ENCODE assay signal across 4 worm cellular contexts in the genomic region with DNA sequence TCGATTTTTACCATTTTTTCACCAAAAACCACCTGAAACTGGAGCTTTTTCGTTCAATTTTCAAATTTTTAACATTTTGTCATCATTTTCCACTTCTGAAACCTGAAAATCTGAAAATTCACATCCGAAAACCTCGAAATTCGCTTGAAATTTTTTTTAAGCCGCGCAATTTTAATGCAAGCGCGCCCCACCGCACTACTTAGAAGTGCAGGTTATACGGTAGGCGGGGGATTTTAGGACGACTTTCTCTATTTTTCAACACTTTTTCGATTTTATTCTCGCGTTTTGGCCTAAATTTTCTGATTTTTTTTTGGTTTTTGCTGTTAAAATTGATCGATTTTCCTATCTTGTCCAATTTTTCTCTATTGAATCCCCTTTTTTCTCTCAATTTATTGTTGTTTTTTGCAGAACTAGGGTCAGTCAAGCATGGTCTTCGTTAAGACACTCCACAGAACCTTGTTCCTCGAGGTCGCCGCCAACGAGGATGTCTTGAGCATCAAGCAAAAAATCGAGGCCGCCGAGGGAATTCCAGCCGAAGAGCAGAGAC.
TF ChIP-seq lines count a peak whose summit lies in the region.

A gene (plus strand): TSS at position 402 of the 547 bp plus-strand sequence.

TF ChIP-seq in whole organism, L2 larva, 48 proteins besides CTCF, POLR2A, EP300 and RAD21 (continues in another document):
- TF ChIP-seq sem-4 (tag; optimal IDR thresholded peaks at IDR 0.05; lab: Kevin White, UChicago) (peak; percentile 40), mdl-1 (tag; optimal IDR thresholded peaks at IDR 0.05; lab: Kevin White, UChicago) (no peak), nhr-11 (tag; optimal IDR thresholded peaks at IDR 0.05; lab: Kevin White, UChicago) (no peak), ztf-11 (tag; optimal IDR thresholded peaks at IDR 0.05; lab: Kevin White, UChicago) (no peak), unc-39 (tag; optimal IDR thresholded peaks at IDR 0.05; lab: Kevin White, UChicago) (no peak), ztf-4 (tag; optimal IDR thresholded peaks at IDR 0.05; lab: Kevin White, UChicago) (peak; percentile 63), dmd-4 (tag; optimal IDR thresholded peaks at IDR 0.05; lab: Kevin White, UChicago) (no peak), lsy-2 (tag; optimal IDR thresholded peaks at IDR 0.05; lab: Kevin White, UChicago) (peak; percentile 95 to 99), Y55F3AM.14 (GFP tag; optimal IDR thresholded peaks at IDR 0.05; lab: Kevin White, UChicago) (no peak), nhr-21 (tag; optimal IDR thresholded peaks at IDR 0.05; lab: Kevin White, UChicago) (peak; percentile 75), nhr-77 (tag; optimal IDR thresholded peaks at IDR 0.05; lab: Kevin White, UChicago) (peak; percentile 35), nhr-237 (tag; optimal IDR thresholded peaks at IDR 0.05; lab: Kevin White, UChicago) (peak; percentile 17), ZK546.5 (tag; optimal IDR thresholded peaks at IDR 0.05; lab: Kevin White, UChicago) (peak; percentile 97), ceh-82 (tag; optimal IDR thresholded peaks at IDR 0.05; lab: Kevin White, UChicago) (peak; percentile 34), zag-1 (tag; optimal IDR thresholded peaks at IDR 0.05; lab: Kevin White, UChicago) (no peak), skn-1 (tag; optimal IDR thresholded peaks at IDR 0.05; lab: Kevin White, UChicago) (no peak), elt-3 (tag; optimal IDR thresholded peaks at IDR 0.05; lab: Kevin White, UChicago) (no peak), nhr-10 (tag; optimal IDR thresholded peaks at IDR 0.05; lab: Kevin White, UChicago) (peak; percentile 32), nhr-25 (tag; optimal IDR thresholded peaks at IDR 0.05; lab: Kevin White, UChicago) (peak; percentile 87), lin-11 (tag; optimal IDR thresholded peaks at IDR 0.05; lab: Kevin White, UChicago) (peak; percentile 82), C34F6.9 (tag; optimal IDR thresholded peaks at IDR 0.05; lab: Kevin White, UChicago) (peak; percentile 93), R02D3.7 (tag; optimal IDR thresholded peaks at IDR 0.05; lab: Kevin White, UChicago) (peak; percentile 16)

TF ChIP-seq in whole organism, L4 larva, 104 proteins besides CTCF, POLR2A, EP300 and RAD21 (continues in another document):
- TF ChIP-seq F10B5.3 (tag; optimal IDR thresholded peaks at IDR 0.05; lab: Kevin White, UChicago): no peak
- no peak for TF ChIP-seq unc-39 (tag; optimal IDR thresholded peaks at IDR 0.05; lab: Kevin White, UChicago)
- peak in 1 of 2 experiments; percentile 95 for TF ChIP-seq unc-62 (GFP tag; optimal IDR thresholded peaks at IDR 0.05 in 1 of 2; lab: Kevin White, UChicago)
- TF ChIP-seq unc-62 (tag; optimal IDR thresholded peaks at IDR 0.05; lab: Kevin White, UChicago): no peak
- TF ChIP-seq ama-1 (optimal IDR thresholded peaks at IDR 0.05; lab: Kevin White, UChicago): peak; percentile 31
- TF ChIP-seq hlh-30 (tag; optimal IDR thresholded peaks at IDR 0.05; lab: Kevin White, UChicago; ENCODE audit: insufficient read depth): peak; percentile 66
- peak; percentile 84 for TF ChIP-seq dpl-1 (GFP tag; optimal IDR thresholded peaks at IDR 0.05; lab: Kevin White, UChicago)
- no peak for TF ChIP-seq pqm-1 (tag; optimal IDR thresholded peaks at IDR 0.05; lab: Kevin White, UChicago)
- peak; percentile 57 for TF ChIP-seq nhr-25 (tag; optimal IDR thresholded peaks at IDR 0.05; lab: Kevin White, UChicago; ENCODE audit: borderline replicate concordance, insufficient read depth)
- TF ChIP-seq sdz-12 (GFP tag; optimal IDR thresholded peaks at IDR 0.05; lab: Kevin White, UChicago): no peak
- TF ChIP-seq lin-15B (tag; optimal IDR thresholded peaks at IDR 0.05; lab: Kevin White, UChicago): peak; percentile 70
- peak; percentile 69 for TF ChIP-seq nhr-28 (tag; optimal IDR thresholded peaks at IDR 0.05; lab: Kevin White, UChicago)
- no peak for TF ChIP-seq madf-9 (GFP tag; conservative IDR thresholded peaks at IDR 0.05; lab: Robert Waterston, UW)
- peak; percentile 94 for TF ChIP-seq nhr-6 (tag; optimal IDR thresholded peaks at IDR 0.05; lab: Kevin White, UChicago)
- no peak for TF ChIP-seq nhr-111 (GFP tag; optimal IDR thresholded peaks at IDR 0.05; lab: Kevin White, UChicago)
- TF ChIP-seq hlh-11 (tag; optimal IDR thresholded peaks at IDR 0.05; lab: Kevin White, UChicago): peak; percentile 73
- TF ChIP-seq saeg-2 (GFP tag; IDR thresholded peaks at IDR 0.05; lab: Robert Waterston, UW): no peak
- peak; percentile 88 for TF ChIP-seq nhr-77 (tag; optimal IDR thresholded peaks at IDR 0.05; lab: Kevin White, UChicago)
- TF ChIP-seq mep-1 (tag; optimal IDR thresholded peaks at IDR 0.05; lab: Kevin White, UChicago): peak; percentile 94
- peak; percentile 85 to 94 for TF ChIP-seq ZK546.5 (tag; optimal IDR thresholded peaks at IDR 0.05; lab: Kevin White, UChicago)
- peak; percentile 34; the same call in 1 of the 2 replicates for TF ChIP-seq arid-1 (GFP tag; conservative IDR thresholded peaks at IDR 0.05; lab: Robert Waterston, UW)

TF ChIP-seq in whole organism, late embryonic, 69 proteins besides CTCF, POLR2A, EP300 and RAD21 (continues in another document):
- TF ChIP-seq ref-2 (tag; optimal IDR thresholded peaks at IDR 0.05; lab: Kevin White, UChicago) (no peak), rnt-1 (tag; optimal IDR thresholded peaks at IDR 0.05; lab: Kevin White, UChicago) (no peak), C38D4.7 (GFP tag; optimal IDR thresholded peaks at IDR 0.05; lab: Kevin White, UChicago) (no peak), nfya-1 (tag; optimal IDR thresholded peaks at IDR 0.05; lab: Kevin White, UChicago) (peak; percentile 80), pax-1 (tag; optimal IDR thresholded peaks at IDR 0.05; lab: Kevin White, UChicago) (peak; percentile 72), ceh-31 (tag; optimal IDR thresholded peaks at IDR 0.05; lab: Kevin White, UChicago) (no peak), sox-4 (tag; optimal IDR thresholded peaks at IDR 0.05; lab: Kevin White, UChicago) (no peak), zip-5 (tag; optimal IDR thresholded peaks at IDR 0.05; lab: Kevin White, UChicago) (no peak), lim-6 (tag; optimal IDR thresholded peaks at IDR 0.05; lab: Kevin White, UChicago) (no peak), pat-9 (tag; optimal IDR thresholded peaks at IDR 0.05; lab: Kevin White, UChicago) (no peak), Y22D7AL.16 (tag; optimal IDR thresholded peaks at IDR 0.05; lab: Kevin White, UChicago) (no peak), nhr-11 (tag; optimal IDR thresholded peaks at IDR 0.05; lab: Kevin White, UChicago) (no peak), pqm-1 (tag; optimal IDR thresholded peaks at IDR 0.05; lab: Kevin White, UChicago) (no peak), pros-1 (tag; optimal IDR thresholded peaks at IDR 0.05; lab: Kevin White, UChicago) (peak; percentile 21), madf-2 (tag; optimal IDR thresholded peaks at IDR 0.05; lab: Kevin White, UChicago) (no peak), unc-86 (tag; optimal IDR thresholded peaks at IDR 0.05; lab: Kevin White, UChicago) (no peak), unc-42 (tag; optimal IDR thresholded peaks at IDR 0.05; lab: Kevin White, UChicago) (no peak), tbx-2 (tag; optimal IDR thresholded peaks at IDR 0.05; lab: Kevin White, UChicago) (peak; percentile 10), ceh-24 (tag; optimal IDR thresholded peaks at IDR 0.05; lab: Kevin White, UChicago) (no peak), fax-1 (tag; optimal IDR thresholded peaks at IDR 0.05; lab: Kevin White, UChicago) (no peak), K02D7.2 (tag; optimal IDR thresholded peaks at IDR 0.05; lab: Kevin White, UChicago) (no peak), elt-2 (tag; optimal IDR thresholded peaks at IDR 0.05; lab: Kevin White, UChicago) (peak; percentile 27), ama-1 (optimal IDR thresholded peaks at IDR 0.05; lab: Kevin White, UChicago) (no peak), pha-2 (tag; optimal IDR thresholded peaks at IDR 0.05; lab: Kevin White, UChicago) (no peak), sox-2 (GFP tag; IDR thresholded peaks at IDR 0.05; lab: Robert Waterston, UW) (no peak)

TF ChIP-seq in whole organism, mixed stage, embryonic, 35 proteins besides CTCF, POLR2A, EP300 and RAD21 (continues in another document):
- TF ChIP-seq sptf-1 (tag; optimal IDR thresholded peaks at IDR 0.05; lab: Kevin White, UChicago) (peak; percentile 56), pha-4 (tag; optimal IDR thresholded peaks at IDR 0.05; lab: Kevin White, UChicago) (peak; percentile 56), ceh-83 (GFP tag; optimal IDR thresholded peaks at IDR 0.05; lab: Kevin White, UChicago) (peak; percentile 53), lin-13 (tag; optimal IDR thresholded peaks at IDR 0.05; lab: Kevin White, UChicago) (peak; percentile 59), drap-1 (GFP tag; optimal IDR thresholded peaks at IDR 0.05; lab: Kevin White, UChicago) (no peak), ceh-39 (tag; optimal IDR thresholded peaks at IDR 0.05; lab: Kevin White, UChicago) (peak; percentile 47), hlh-1 (tag; optimal IDR thresholded peaks at IDR 0.05; lab: Kevin White, UChicago) (peak; percentile 12), ham-2 (GFP tag; optimal IDR thresholded peaks at IDR 0.05; lab: Kevin White, UChicago) (peak; percentile 14), nhr-76 (tag; optimal IDR thresholded peaks at IDR 0.05; lab: Kevin White, UChicago) (no peak), cnd-1 (tag; optimal IDR thresholded peaks at IDR 0.05; lab: Kevin White, UChicago) (no peak), zip-8 (tag; optimal IDR thresholded peaks at IDR 0.05; lab: Kevin White, UChicago) (peak; percentile 2), nhr-12 (tag; optimal IDR thresholded peaks at IDR 0.05; lab: Kevin White, UChicago) (no peak), snpc-4 (tag; optimal IDR thresholded peaks at IDR 0.05; lab: Kevin White, UChicago) (no peak), sem-2 (GFP tag; optimal IDR thresholded peaks at IDR 0.05; lab: Kevin White, UChicago) (no peak), tbx-8 (GFP tag; optimal IDR thresholded peaks at IDR 0.05; lab: Kevin White, UChicago) (no peak), ceh-43 (GFP tag; optimal IDR thresholded peaks at IDR 0.05; lab: Kevin White, UChicago) (no peak), ces-1 (GFP tag; optimal IDR thresholded peaks at IDR 0.05; lab: Kevin White, UChicago) (peak; percentile 62), nhr-237 (tag; optimal IDR thresholded peaks at IDR 0.05; lab: Kevin White, UChicago) (peak; percentile 73), mab-5 (tag; optimal IDR thresholded peaks at IDR 0.05; lab: Kevin White, UChicago) (no peak), blmp-1 (tag; optimal IDR thresholded peaks at IDR 0.05; lab: Kevin White, UChicago) (peak; percentile 40), mep-1 (tag; optimal IDR thresholded peaks at IDR 0.05; lab: Kevin White, UChicago) (peak; percentile 74), flh-1 (GFP tag; optimal IDR thresholded peaks at IDR 0.05; lab: Kevin White, UChicago) (no peak), bed-3 (GFP tag; optimal IDR thresholded peaks at IDR 0.05; lab: Kevin White, UChicago) (no peak), nhr-28 (tag; optimal IDR thresholded peaks at IDR 0.05; lab: Kevin White, UChicago) (no peak), elt-1 (tag; optimal IDR thresholded peaks at IDR 0.05; lab: Kevin White, UChicago; ENCODE audit: borderline replicate concordance, insufficient read depth) (no peak), unc-62 (GFP tag; optimal IDR thresholded peaks at IDR 0.05; lab: Kevin White, UChicago) (peak; percentile 14), mls-2 (tag; optimal IDR thresholded peaks at IDR 0.05; lab: Kevin White, UChicago) (no peak), nhr-2 (tag; optimal IDR thresholded peaks at IDR 0.05; lab: Kevin White, UChicago) (peak; percentile 44)
